Fruit fly (Drosophila melanogaster) whole organism, embryonic: ENCODE results near the gene CG7991.

Experiments used
- Atf3 ChIP-seq: fragments of 200-800 bp; sonication (Bioruptor generic); optimal IDR thresholded peaks from 3 replicates; lab custom pipeline; 2016; ENCODE audit warnings: missing biosample characterization, missing genetic modification characterization
- BEAF-32 ChIP-seq: fragments of 200-800 bp; sonication (Bioruptor generic); optimal IDR thresholded peaks from 3 replicates; lab custom pipeline; 2017; ENCODE audit warnings: missing biosample characterization, missing genetic modification characterization, mild to moderate bottlenecking, moderate library complexity, missing genetic modification reagents
- BtbVII ChIP-seq: fragments of 200-800 bp; sonication (Bioruptor generic); optimal IDR thresholded peaks from 3 replicates; lab custom pipeline; 2017; ENCODE audit warnings: missing biosample characterization, mild to moderate bottlenecking, missing genetic modification characterization
- CG12299 ChIP-seq: fragments of 200-800 bp; sonication (Bioruptor generic); optimal IDR thresholded peaks from 2 replicates; lab custom pipeline; 2018; ENCODE audit warnings: missing biosample characterization, mild to moderate bottlenecking, missing genetic modification characterization
- CG12942 ChIP-seq: fragments of 200-800 bp; sonication (Bioruptor generic); optimal IDR thresholded peaks from 3 replicates; lab custom pipeline; 2016; ENCODE audit warnings: missing biosample characterization, missing genetic modification characterization
- CG13123 ChIP-seq: fragments of 200-800 bp; sonication (Bioruptor generic); optimal IDR thresholded peaks from 2 replicates; lab custom pipeline; 2016; ENCODE audit warnings: missing biosample characterization, missing genetic modification characterization
- CG14014 ChIP-seq: fragments of 200-800 bp; sonication (Bioruptor generic); IDR thresholded peaks from 2 replicates; pipeline ENCODE4 v1.3.6; 2022; ENCODE audit warnings: missing biosample characterization, missing genetic modification characterization
- CG14050 ChIP-seq: fragments of 200-800 bp; sonication (Bioruptor generic); IDR thresholded peaks from 3 replicates; pipeline ENCODE4 v1.3.6; 2022; ENCODE audit warnings: missing biosample characterization, missing genetic modification characterization
- CG14965 ChIP-seq: fragments of 200-800 bp; sonication (Bioruptor generic); optimal IDR thresholded peaks from 2 replicates; lab custom pipeline; 2016; ENCODE audit warnings: missing biosample characterization, missing genetic modification characterization, borderline replicate concordance
- CG18011 ChIP-seq: fragments of 200-800 bp; sonication (Bioruptor generic); optimal IDR thresholded peaks from 2 replicates; lab custom pipeline; 2017; ENCODE audit warnings: missing biosample characterization, missing genetic modification characterization, mild to moderate bottlenecking, moderate library complexity, missing genotype
- CG2129 ChIP-seq: fragments of 200-800 bp; sonication (Bioruptor generic); IDR thresholded peaks from 2 replicates; pipeline ENCODE4 v1.3.6; 2022; ENCODE audit warnings: missing biosample characterization, missing genetic modification characterization; ENCODE audit not compliant: partially characterized antibody
- CG30431 ChIP-seq: fragments of 200-800 bp; sonication (Bioruptor generic); optimal IDR thresholded peaks from 2 replicates; lab custom pipeline; 2017; ENCODE audit warnings: missing biosample characterization, missing genetic modification characterization
- CG31365 ChIP-seq: fragments of 200-800 bp; sonication (Bioruptor generic); optimal IDR thresholded peaks from 2 replicates; lab custom pipeline; 2018; ENCODE audit warnings: missing biosample characterization, mild to moderate bottlenecking, missing genetic modification characterization
- CG3847 ChIP-seq: fragments of 200-800 bp; sonication (Bioruptor generic); IDR thresholded peaks from 2 replicates; pipeline ENCODE4 v1.3.6; 2022; ENCODE audit warnings: missing biosample characterization, missing genetic modification characterization
- CG4424 ChIP-seq: fragments of 200-800 bp; sonication (Bioruptor generic); optimal IDR thresholded peaks from 3 replicates; lab custom pipeline; 2016; ENCODE audit warnings: missing biosample characterization, missing genetic modification characterization
- CG6272 ChIP-seq: fragments of 200-800 bp; sonication (Bioruptor generic); IDR thresholded peaks from 2 replicates; pipeline ENCODE4 v1.3.6; 2022; ENCODE audit warnings: missing biosample characterization, missing genetic modification characterization
- CG6689 ChIP-seq: fragments of 200-800 bp; sonication (Bioruptor generic); IDR thresholded peaks from 2 replicates; pipeline ENCODE4 v1.3.6; 2022; ENCODE audit warnings: missing biosample characterization, missing genetic modification characterization
- D ChIP-seq, 2 experiments: fragments of 200-800 bp in 1 of 2; fragments of >200 bp in 1 of 2; sonication (Bioruptor generic) in 1 of 2; optimal IDR thresholded peaks; 2 replicates in 1 of 2; 3 replicates in 1 of 2; lab custom pipeline; 2017; ENCODE audit warnings: mild to moderate bottlenecking in 1 of 2, missing biosample characterization in 1 of 2, missing genetic modification characterization in 1 of 2, missing genetic modification reagents in 1 of 2
- D19B ChIP-seq: fragments of 200-800 bp; sonication (Bioruptor generic); optimal IDR thresholded peaks from 2 replicates; lab custom pipeline; 2017; ENCODE audit warnings: missing biosample characterization, mild to moderate bottlenecking, missing genetic modification characterization
- Dek ChIP-seq: fragments of 200-800 bp; sonication (Bioruptor generic); optimal IDR thresholded peaks from 3 replicates; lab custom pipeline; 2019; ENCODE audit warnings: missing biosample characterization, mild to moderate bottlenecking, missing genetic modification characterization, moderate library complexity
- Fer3 ChIP-seq: fragments of 200-800 bp; sonication (Bioruptor generic); optimal IDR thresholded peaks from 2 replicates; lab custom pipeline; 2018; ENCODE audit warnings: missing biosample characterization, mild to moderate bottlenecking, missing genetic modification characterization, moderate library complexity
- Hsf ChIP-seq: fragments of 200-800 bp; sonication (Bioruptor generic); optimal IDR thresholded peaks from 3 replicates; lab custom pipeline; 2016; ENCODE audit warnings: missing biosample characterization, missing genetic modification characterization
- MTF-1 ChIP-seq: fragments of 200-800 bp; sonication (Bioruptor generic); optimal IDR thresholded peaks from 2 replicates; lab custom pipeline; 2018; ENCODE audit warnings: missing biosample characterization, mild to moderate bottlenecking, missing genetic modification characterization, borderline replicate concordance
- NFAT ChIP-seq: fragments of 200-800 bp; sonication (Bioruptor generic); IDR thresholded peaks from 2 replicates; pipeline ENCODE4 v1.3.6; 2022; ENCODE audit warnings: missing biosample characterization, missing genetic modification characterization
- Nf-YC ChIP-seq: fragments of 200-800 bp; optimal IDR thresholded peaks from 3 replicates; lab custom pipeline; 2019; ENCODE audit warnings: missing biosample characterization, mild to moderate bottlenecking, missing genetic modification characterization, moderate library complexity
- Side ChIP-seq: fragments of 200-800 bp; sonication (Bioruptor generic); optimal IDR thresholded peaks from 2 replicates; lab custom pipeline; 2016; ENCODE audit warnings: missing biosample characterization, missing genetic modification characterization
- abd-A ChIP-seq: fragments of 200-800 bp; sonication (Bioruptor generic); optimal IDR thresholded peaks from 3 replicates; lab custom pipeline; 2019; ENCODE audit warnings: missing biosample characterization, mild to moderate bottlenecking, missing genetic modification characterization, moderate library complexity
- bowl ChIP-seq: fragments of 200-800 bp; sonication (Bioruptor generic); IDR thresholded peaks from 2 replicates; pipeline ENCODE4 v1.3.6; 2022; ENCODE audit warnings: missing biosample characterization, missing genetic modification characterization
- cas ChIP-seq: fragments of 200-800 bp; sonication (Bioruptor generic); IDR thresholded peaks from 2 replicates; pipeline ENCODE4 v1.3.6; 2022; ENCODE audit warnings: missing biosample characterization, missing genetic modification characterization
- caup ChIP-seq: fragments of 200-800 bp; sonication (Bioruptor generic); optimal IDR thresholded peaks from 3 replicates; lab custom pipeline; 2017; ENCODE audit warnings: missing biosample characterization, mild to moderate bottlenecking, missing genetic modification characterization, moderate library complexity; ENCODE audit not compliant: severe bottlenecking
- cg ChIP-seq: fragments of 200-800 bp; sonication (Bioruptor generic); optimal IDR thresholded peaks from 3 replicates; lab custom pipeline; 2019; ENCODE audit warnings: missing biosample characterization, mild to moderate bottlenecking, missing genetic modification characterization, moderate library complexity
- chif ChIP-seq, 2 experiments: fragments of 200-800 bp; sonication (Bioruptor generic); optimal IDR thresholded peaks; 3 replicates each; lab custom pipeline; 2016; ENCODE audit warnings: missing biosample characterization in 2 of 2, missing genetic modification characterization in 2 of 2
- chinmo ChIP-seq: fragments of 200-800 bp; sonication (Bioruptor generic); IDR thresholded peaks from 4 replicates; pipeline ENCODE4 v1.3.6; 2022; ENCODE audit warnings: missing biosample characterization, missing genetic modification characterization; ENCODE audit not compliant: partially characterized antibody
- crc ChIP-seq: fragments of 200-800 bp; sonication (Bioruptor generic); optimal IDR thresholded peaks from 2 replicates; lab custom pipeline; 2016; ENCODE audit warnings: missing biosample characterization, missing genetic modification characterization
- croc ChIP-seq: fragments of 200-800 bp; sonication (Bioruptor generic); conservative IDR thresholded peaks from 3 replicates; pipeline ENCODE4 v1.3.6; 2022; ENCODE audit warnings: missing biosample characterization, missing genetic modification characterization
- danr ChIP-seq: fragments of 200-800 bp; sonication (Bioruptor generic); IDR thresholded peaks from 2 replicates; pipeline ENCODE4 v1.3.6; 2022; ENCODE audit warnings: missing biosample characterization, missing genetic modification characterization
- dysf ChIP-seq: fragments of 200-800 bp; sonication (Bioruptor generic); IDR thresholded peaks from 3 replicates; pipeline ENCODE4 v1.3.6; 2022; ENCODE audit warnings: missing biosample characterization, missing genetic modification characterization
- ewg ChIP-seq: fragments of 200-800 bp; sonication (Bioruptor generic); optimal IDR thresholded peaks from 3 replicates; lab custom pipeline; 2017; ENCODE audit warnings: mild to moderate bottlenecking, missing biosample characterization, missing genetic modification reagents, missing genetic modification characterization
- hb ChIP-seq: fragments of 200-800 bp; sonication (Bioruptor generic); IDR thresholded peaks from 3 replicates; pipeline ENCODE4 v1.3.6; 2022; ENCODE audit warnings: missing biosample characterization, missing genetic modification characterization; ENCODE audit not compliant: partially characterized antibody
- maf-S ChIP-seq: fragments of 200-800 bp; sonication (Bioruptor generic); optimal IDR thresholded peaks from 2 replicates; lab custom pipeline; 2016; ENCODE audit warnings: missing biosample characterization, missing genetic modification characterization
- nerfin-2 ChIP-seq: fragments of 200-800 bp; sonication (Bioruptor generic); IDR thresholded peaks from 2 replicates; pipeline ENCODE4 v1.3.6; 2022; ENCODE audit warnings: missing biosample characterization, missing genetic modification characterization; ENCODE audit not compliant: partially characterized antibody
- pita ChIP-seq: fragments of 200-800 bp; sonication (Bioruptor generic); optimal IDR thresholded peaks from 2 replicates; lab custom pipeline; 2017; ENCODE audit warnings: missing biosample characterization, mild to moderate bottlenecking, missing genetic modification characterization
- ranshi ChIP-seq: fragments of 200-800 bp; sonication (Bioruptor generic); IDR thresholded peaks from 2 replicates; pipeline ENCODE4 v1.3.6; 2022; ENCODE audit warnings: missing biosample characterization, missing genetic modification characterization
- ro ChIP-seq: fragments of 200-800 bp; sonication (Bioruptor generic); IDR thresholded peaks from 2 replicates; pipeline ENCODE4 v1.3.6; 2022; ENCODE audit warnings: missing biosample characterization, missing genetic modification characterization
- seq ChIP-seq: fragments of 200-800 bp; sonication (Bioruptor generic); IDR thresholded peaks from 2 replicates; pipeline ENCODE4 v1.3.6; 2022; ENCODE audit warnings: missing biosample characterization, missing genetic modification characterization
- trh ChIP-seq: fragments of 200-800 bp; sonication (Bioruptor generic); optimal IDR thresholded peaks from 2 replicates; lab custom pipeline; 2016; ENCODE audit warnings: missing biosample characterization, missing genetic modification characterization
- tup ChIP-seq: fragments of 200-800 bp; sonication (Bioruptor generic); optimal IDR thresholded peaks from 2 replicates; lab custom pipeline; 2016; ENCODE audit warnings: missing biosample characterization, mild to moderate bottlenecking, missing genetic modification characterization, moderate library complexity
- twi ChIP-seq: fragments of 200-800 bp; optimal IDR thresholded peaks from 2 replicates; lab custom pipeline; 2019; ENCODE audit warnings: missing biosample characterization, mild to moderate bottlenecking, missing genetic modification characterization, moderate library complexity
- wor ChIP-seq: fragments of 200-800 bp; sonication (Bioruptor generic); IDR thresholded peaks from 2 replicates; pipeline ENCODE4 v1.3.6; 2022; ENCODE audit warnings: missing biosample characterization, missing genetic modification characterization

CG7991 gene

dm6 chr3L:1690727-1691413 lies 16.4 kb downstream of the CG7991 start (continued):
- TF ChIP-seq CG6689 (GFP tag; lab: Robert Waterston, UW), result peak; percentile 30; the same call in 1 of the 2 replicates
- TF ChIP-seq chif (GFP tag; optimal IDR thresholded peaks at IDR 0.05; lab: Kevin White, UChicago), result peak in 1 of 2 experiments; percentile 30
- TF ChIP-seq CG31365 (tag; lab: Kevin White, UChicago), result peak; percentile 15
- peak; percentile 57 for TF ChIP-seq CG4424
- TF ChIP-seq seq (GFP tag; lab: Robert Waterston, UW), result peak; percentile 50; the same call in 1 of the 2 replicates
- no peak for TF ChIP-seq cg
- TF ChIP-seq D19B (GFP tag; lab: Kevin White, UChicago), result no peak
- TF ChIP-seq croc (GFP tag; lab: Robert Waterston, UW), result peak; percentile 44; the same call in 2 of the 3 replicates
- peak; percentile 9 for TF ChIP-seq CG14965 (GFP tag; lab: Kevin White, UChicago)
- TF ChIP-seq danr, result no peak
- no peak for TF ChIP-seq caup (GFP tag; lab: Kevin White, UChicago)
- TF ChIP-seq CG2129 (GFP tag; lab: Robert Waterston, UW), result no peak
- no peak for TF ChIP-seq CG12299 (tag; lab: Kevin White, UChicago)
- no peak for TF ChIP-seq pita (GFP tag; lab: Kevin White, UChicago)
- TF ChIP-seq CG30431, result no peak
- TF ChIP-seq Hsf (GFP tag; lab: Kevin White, UChicago), result no peak
- peak; percentile 30 for TF ChIP-seq tup (GFP tag; lab: Kevin White, UChicago)
- TF ChIP-seq ranshi (GFP tag; lab: Robert Waterston, UW), result no peak
- TF ChIP-seq twi, result no peak
- TF ChIP-seq Side (GFP tag; lab: Kevin White, UChicago), result no peak
- no peak for TF ChIP-seq cas (GFP tag; lab: Robert Waterston, UW)
- peak; percentile 23 for TF ChIP-seq BtbVII (GFP tag; lab: Kevin White, UChicago)
- no peak for TF ChIP-seq chinmo (GFP tag; lab: Robert Waterston, UW)
- no peak for TF ChIP-seq Dek (tag; lab: Kevin White, UChicago)
- no peak for TF ChIP-seq CG14014 (GFP tag; lab: Robert Waterston, UW)
- TF ChIP-seq CG14050 (GFP tag; lab: Robert Waterston, UW), result no peak
- TF ChIP-seq CG6272 (GFP tag; lab: Robert Waterston, UW), result no peak
- TF ChIP-seq ewg, result peak; percentile 6
- TF ChIP-seq abd-A (tag; lab: Kevin White, UChicago), result no peak
- TF ChIP-seq trh (GFP tag; lab: Kevin White, UChicago), result no peak
- no peak for TF ChIP-seq Atf3
- no peak for TF ChIP-seq Fer3 (tag; lab: Kevin White, UChicago)
- TF ChIP-seq BEAF-32 (GFP tag; lab: Kevin White, UChicago), result no peak
- no peak for TF ChIP-seq bowl (GFP tag; lab: Robert Waterston, UW)
- TF ChIP-seq Nf-YC, result no peak
- no peak for TF ChIP-seq CG12942 (GFP tag; lab: Kevin White, UChicago)
- TF ChIP-seq crc, result no peak
- TF ChIP-seq hb (GFP tag; lab: Robert Waterston, UW), result no peak
- TF ChIP-seq CG18011 (GFP tag; lab: Kevin White, UChicago), result no peak
- TF ChIP-seq wor (GFP tag; lab: Robert Waterston, UW), result no peak
- no peak for TF ChIP-seq NFAT
- TF ChIP-seq MTF-1 (GFP tag; lab: Kevin White, UChicago), result peak; percentile 62
- no peak for TF ChIP-seq CG13123 (GFP tag; lab: Kevin White, UChicago)
- 0 out of 2 replicates have a peak, but pooled peaks have one; percentile 1 for TF ChIP-seq CG3847 (GFP tag; lab: Robert Waterston, UW)
- peak; percentile 39; the same call in 1 of the 3 replicates for TF ChIP-seq dysf (GFP tag; lab: Robert Waterston, UW)
- TF ChIP-seq maf-S (GFP tag; lab: Kevin White, UChicago), result no peak
- TF ChIP-seq nerfin-2 (GFP tag; lab: Robert Waterston, UW), result no peak
- TF ChIP-seq D (optimal IDR thresholded peaks at IDR 0.05; lab: Kevin White, UChicago), result no peak
- peak; percentile 50 for TF ChIP-seq D (GFP tag; optimal IDR thresholded peaks at IDR 0.05; lab: Kevin White, UChicago)
- TF ChIP-seq ro (GFP tag; lab: Robert Waterston, UW), result no peak
